Fruit fly (Drosophila melanogaster) Kc167 (cell line): Measurements from ENCODE around the gene Spag1.

Experiments
- Myc ChIP-seq: fragments of >200 bp; optimal IDR thresholded peaks from 2 replicates; lab custom pipeline; 2017; ENCODE audit warnings: missing external identifiers
- Sin3A ChIP-seq: fragments of >200 bp; optimal IDR thresholded peaks from 2 replicates; lab custom pipeline; 2018; ENCODE audit warnings: missing external identifiers
- h ChIP-seq: fragments of >200 bp; optimal IDR thresholded peaks from 3 replicates; lab custom pipeline; 2018; ENCODE audit warnings: missing external identifiers
- insv ChIP-seq: fragments of >200 bp; optimal IDR thresholded peaks from 3 replicates; lab custom pipeline; 2018; ENCODE audit warnings: missing external identifiers
- psq ChIP-seq: fragments of >200 bp; optimal IDR thresholded peaks from 2 replicates; lab custom pipeline; 2017; ENCODE audit warnings: missing external identifiers
- ttk ChIP-seq: sonication (Bioruptor generic); optimal IDR thresholded peaks from 2 replicates; lab custom pipeline; 2017; ENCODE audit warnings: missing external identifiers

Gene Spag1

dm6 chr3R:26958314-26958979 is 10.8 kb downstream of the Spag1 start, which contains the start of gene CG6330:
Gene CG6330 (minus strand): TSS chr3R:26958491.
- TF ChIP-seq Sin3A (lab: Kevin White, UChicago) (no peak), h (no peak), psq (lab: Kevin White, UChicago) (no peak), ttk (lab: Kevin White, UChicago) (no peak), insv (lab: Kevin White, UChicago) (no peak), Myc (no peak)

- TF ChIP-seq Myc: no peak
Observed at dm6 chr3R:26960496-26960895, 12.9 kb downstream of the Spag1 start.

- TF ChIP-seq Sin3A (lab: Kevin White, UChicago): no peak
- no peak for TF ChIP-seq psq (lab: Kevin White, UChicago)
- no peak for TF ChIP-seq Myc
- no peak for TF ChIP-seq h
- TF ChIP-seq insv (lab: Kevin White, UChicago): no peak
- TF ChIP-seq ttk (lab: Kevin White, UChicago): no peak
Observed at dm6 chr3R:26963747-26964174, 16.1 kb downstream of the Spag1 start.

dm6 chr3R:26964452-26965133 is 17.0 kb downstream of the Spag1 start, which contains the start of gene Tsp97E:
Gene Tsp97E (minus strand): TSS chr3R:26964817.
- TF ChIP-seq ttk (lab: Kevin White, UChicago) (no peak), insv (lab: Kevin White, UChicago) (no peak), psq (lab: Kevin White, UChicago) (no peak), Myc (no peak), h (no peak), Sin3A (lab: Kevin White, UChicago) (no peak)

- TF ChIP-seq ttk (lab: Kevin White, UChicago) (no peak), h (no peak), insv (lab: Kevin White, UChicago) (no peak)
Observed at dm6 chr3R:26966385-26966784, 18.8 kb downstream of the Spag1 start, which contains the start of gene Gr97a. Gene Gr97a (minus strand): TSS chr3R:26966485.

- TF ChIP-seq h: no peak
- TF ChIP-seq Sin3A (lab: Kevin White, UChicago): no peak
- TF ChIP-seq insv (lab: Kevin White, UChicago): no peak
- no peak for TF ChIP-seq ttk (lab: Kevin White, UChicago)
- TF ChIP-seq psq (lab: Kevin White, UChicago): no peak
- TF ChIP-seq Myc: no peak
Observed at dm6 chr3R:26966794-26967323, 19.2 kb downstream of the Spag1 start, which contains the start of gene CG5521. Gene CG5521 (plus strand): TSS chr3R:26966930.

- TF ChIP-seq psq (lab: Kevin White, UChicago): no peak
- no peak for TF ChIP-seq ttk (lab: Kevin White, UChicago)
- no peak for TF ChIP-seq Myc
- no peak for TF ChIP-seq Sin3A (lab: Kevin White, UChicago)
- no peak for TF ChIP-seq h
- TF ChIP-seq insv (lab: Kevin White, UChicago): no peak
Observed at dm6 chr3R:26967587-26968312, 20.1 kb downstream of the Spag1 start.

- no peak for TF ChIP-seq psq (lab: Kevin White, UChicago)
- TF ChIP-seq insv (lab: Kevin White, UChicago): no peak
- TF ChIP-seq h: no peak
- TF ChIP-seq ttk (lab: Kevin White, UChicago): no peak
- no peak for TF ChIP-seq Myc
- no peak for TF ChIP-seq Sin3A (lab: Kevin White, UChicago)
Observed at dm6 chr3R:26968313-26968605, 20.6 kb downstream of the Spag1 start.

dm6 chr3R:26968823-26969638 is 21.4 kb downstream of the Spag1 start:
- TF ChIP-seq Sin3A (lab: Kevin White, UChicago) (no peak), psq (lab: Kevin White, UChicago) (no peak), ttk (lab: Kevin White, UChicago) (no peak), h (no peak), insv (lab: Kevin White, UChicago) (no peak)

dm6 chr3R:26969743-26970142 is 22.1 kb downstream of the Spag1 start:
- TF ChIP-seq psq (lab: Kevin White, UChicago) (no peak), h (no peak), Sin3A (lab: Kevin White, UChicago) (no peak), ttk (lab: Kevin White, UChicago) (no peak), Myc (no peak), insv (lab: Kevin White, UChicago) (no peak)

dm6 chr3R:26978241-26978640 is 30.6 kb downstream of the Spag1 start, which contains the start of the genes CG14253 and CG46313:
Gene CG14253 (plus strand): TSS chr3R:26978541.
Gene CG46313 (plus strand): TSS chr3R:26978541.
- TF ChIP-seq h (no peak), psq (lab: Kevin White, UChicago) (no peak), Sin3A (lab: Kevin White, UChicago) (no peak)
